Fruit fly (Drosophila melanogaster) whole organism: ENCODE results near the gene CG42655.

ENCODE experiments used
- CG8478 ChIP-seq: fragments of >200 bp; optimal IDR thresholded peaks from 2 replicates; lab custom pipeline; 2018; ENCODE audit warnings: inconsistent platforms
- Dll ChIP-seq: fragments of >200 bp; optimal IDR thresholded peaks from 2 replicates; lab custom pipeline; 2017
- pan ChIP-seq: fragments of >200 bp; optimal IDR thresholded peaks from 2 replicates; lab custom pipeline; 2017
- psq ChIP-seq: fragments of >200 bp; optimal IDR thresholded peaks from 2 replicates; lab custom pipeline; 2017
- usp ChIP-seq: fragments of >200 bp; optimal IDR thresholded peaks from 2 replicates; lab custom pipeline; 2017; ENCODE audit warnings: missing biosample characterization, missing genetic modification characterization, mixed read lengths

DNA sequence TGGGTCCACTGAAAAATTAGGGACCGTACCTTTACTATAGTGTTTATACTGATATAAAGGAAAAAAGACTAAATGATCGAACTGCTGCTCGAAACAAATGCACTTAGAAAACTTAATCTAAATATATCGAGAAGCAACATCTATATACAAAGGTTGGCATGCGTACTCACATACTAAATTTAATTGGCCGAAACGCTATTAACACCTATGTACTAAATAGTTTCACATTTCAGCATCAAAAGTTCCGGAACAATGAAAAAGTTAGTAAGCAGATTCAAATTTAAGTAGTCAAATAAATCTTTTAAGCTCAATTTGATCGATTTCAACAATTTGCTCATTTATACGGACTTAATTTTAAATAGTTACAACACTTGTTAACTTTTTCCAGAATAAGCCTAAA is 37.6 kb upstream of the CG42655 start, which contains the start of gene fln:
- TF ChIP-seq CG8478 (lab: Kevin White, UChicago) (no peak), pan (lab: Kevin White, UChicago) (no peak), psq (no peak), usp (no peak), Dll (lab: Kevin White, UChicago) (no peak)
